Fruit fly (Drosophila melanogaster) whole organism, embryonic: ENCODE results near the gene CG31075.

Source experiments
- Abd-B ChIP-seq: fragments of 200-800 bp; sonication (Bioruptor generic); optimal IDR thresholded peaks from 2 replicates; lab custom pipeline; 2018; ENCODE audit warnings: missing biosample characterization, mild to moderate bottlenecking, missing genetic modification characterization, moderate library complexity
- Atf-2 ChIP-seq: fragments of 200-800 bp; sonication (Bioruptor generic); optimal IDR thresholded peaks from 2 replicates; lab custom pipeline; 2016; ENCODE audit warnings: missing biosample characterization, missing genetic modification characterization
- BEAF-32 ChIP-seq: fragments of 200-800 bp; sonication (Bioruptor generic); optimal IDR thresholded peaks from 3 replicates; lab custom pipeline; 2017; ENCODE audit warnings: missing biosample characterization, missing genetic modification characterization, mild to moderate bottlenecking, moderate library complexity, missing genetic modification reagents
- CG10267 ChIP-seq: fragments of 200-800 bp; sonication (Bioruptor generic); optimal IDR thresholded peaks from 2 replicates; lab custom pipeline; 2018; ENCODE audit warnings: missing biosample characterization, mild to moderate bottlenecking, missing genetic modification characterization, moderate library complexity
- CG10654 ChIP-seq: fragments of 200-800 bp; sonication (Bioruptor generic); optimal IDR thresholded peaks from 2 replicates; lab custom pipeline; 2016; ENCODE audit warnings: missing biosample characterization, missing genetic modification characterization
- CG12155 ChIP-seq: fragments of 200-800 bp; sonication (Bioruptor generic); optimal IDR thresholded peaks from 3 replicates; lab custom pipeline; 2016; ENCODE audit warnings: missing biosample characterization, missing genetic modification characterization
- CG12744 ChIP-seq: fragments of 200-800 bp; sonication (Bioruptor generic); optimal IDR thresholded peaks from 2 replicates; lab custom pipeline; 2016; ENCODE audit warnings: missing biosample characterization, missing genetic modification characterization
- CG13296 ChIP-seq: fragments of 200-800 bp; sonication (Bioruptor generic); optimal IDR thresholded peaks from 3 replicates; lab custom pipeline; 2018; ENCODE audit warnings: missing biosample characterization, mild to moderate bottlenecking, missing genetic modification characterization
- CG14710 ChIP-seq: fragments of 200-800 bp; sonication (Bioruptor generic); optimal IDR thresholded peaks from 3 replicates; lab custom pipeline; 2019; ENCODE audit warnings: missing biosample characterization, mild to moderate bottlenecking, missing genetic modification characterization, moderate library complexity
- CG15269 ChIP-seq: fragments of 200-800 bp; sonication (Bioruptor generic); optimal IDR thresholded peaks from 2 replicates; lab custom pipeline; 2018; ENCODE audit warnings: missing biosample characterization, mild to moderate bottlenecking, missing genetic modification characterization, moderate library complexity
- CG17802 ChIP-seq: fragments of 200-800 bp; sonication (Bioruptor generic); optimal IDR thresholded peaks from 2 replicates; lab custom pipeline; 2018; ENCODE audit warnings: missing biosample characterization, mild to moderate bottlenecking, missing genetic modification characterization, moderate library complexity
- CG18476 ChIP-seq: fragments of 200-800 bp; sonication (Bioruptor generic); optimal IDR thresholded peaks from 2 replicates; lab custom pipeline; 2016; ENCODE audit warnings: missing biosample characterization, mild to moderate bottlenecking, missing genetic modification characterization
- CG2129 ChIP-seq: fragments of 200-800 bp; sonication (Bioruptor generic); IDR thresholded peaks from 2 replicates; pipeline ENCODE4 v1.3.6; 2022; ENCODE audit warnings: missing biosample characterization, missing genetic modification characterization; ENCODE audit not compliant: partially characterized antibody
- CG31365 ChIP-seq: fragments of 200-800 bp; sonication (Bioruptor generic); optimal IDR thresholded peaks from 2 replicates; lab custom pipeline; 2018; ENCODE audit warnings: missing biosample characterization, mild to moderate bottlenecking, missing genetic modification characterization
- CG32767 ChIP-seq: fragments of 200-800 bp; sonication (Bioruptor generic); IDR thresholded peaks from 2 replicates; pipeline ENCODE4 v1.3.6; 2022; ENCODE audit warnings: missing biosample characterization, missing genetic modification characterization
- CG4424 ChIP-seq: fragments of 200-800 bp; sonication (Bioruptor generic); optimal IDR thresholded peaks from 3 replicates; lab custom pipeline; 2016; ENCODE audit warnings: missing biosample characterization, missing genetic modification characterization
- CG4707 ChIP-seq: fragments of 200-800 bp; sonication (Bioruptor generic); optimal IDR thresholded peaks from 2 replicates; lab custom pipeline; 2018; ENCODE audit warnings: missing biosample characterization, mild to moderate bottlenecking, missing genetic modification characterization, moderate library complexity
- CG5180 ChIP-seq: fragments of 200-800 bp; sonication (Bioruptor generic); optimal IDR thresholded peaks from 3 replicates; lab custom pipeline; 2017; ENCODE audit warnings: missing biosample characterization, missing genetic modification characterization, mild to moderate bottlenecking, moderate library complexity, missing genetic modification reagents
- CG8089 ChIP-seq: fragments of 200-800 bp; sonication (Bioruptor generic); optimal IDR thresholded peaks from 3 replicates; lab custom pipeline; 2016; ENCODE audit warnings: missing biosample characterization, missing genetic modification characterization
- CG9215 ChIP-seq: fragments of 200-800 bp; sonication (Bioruptor generic); IDR thresholded peaks from 2 replicates; pipeline ENCODE4 v1.3.6; 2022; ENCODE audit warnings: missing biosample characterization, missing genetic modification characterization
- Chrac-16 ChIP-seq: fragments of 200-800 bp; sonication (Bioruptor generic); optimal IDR thresholded peaks from 3 replicates; lab custom pipeline; 2016; ENCODE audit warnings: missing biosample characterization, missing genetic modification characterization
- Eip74EF ChIP-seq, 2 experiments: fragments of 200-800 bp in 1 of 2; fragments of >200 bp in 1 of 2; sonication (Bioruptor generic) in 1 of 2; optimal IDR thresholded peaks; 2 replicates each; lab custom pipeline; 2017 to 2019; ENCODE audit warnings: missing biosample characterization in 2 of 2, missing genetic modification characterization in 2 of 2, mild to moderate bottlenecking in 1 of 2, moderate library complexity in 1 of 2
- Hand ChIP-seq: fragments of 200-800 bp; sonication (Bioruptor generic); optimal IDR thresholded peaks from 2 replicates; lab custom pipeline; 2017; ENCODE audit warnings: mild to moderate bottlenecking, missing biosample characterization, missing genetic modification reagents, missing genetic modification characterization
- HmgZ ChIP-seq: fragments of 200-800 bp; sonication (Bioruptor generic); optimal IDR thresholded peaks from 2 replicates; lab custom pipeline; 2018; ENCODE audit warnings: missing biosample characterization, mild to moderate bottlenecking, missing genetic modification characterization
- Hmr ChIP-seq: fragments of 200-800 bp; sonication (Bioruptor generic); optimal IDR thresholded peaks from 3 replicates; lab custom pipeline; 2017; ENCODE audit warnings: mild to moderate bottlenecking, missing biosample characterization, missing genetic modification reagents, missing genetic modification characterization
- NK7.1 ChIP-seq: fragments of 200-800 bp; sonication (Bioruptor generic); optimal IDR thresholded peaks from 3 replicates; lab custom pipeline; 2016; ENCODE audit warnings: missing biosample characterization, missing genetic modification characterization
- Sry-δ ChIP-seq: fragments of 200-800 bp; sonication (Bioruptor generic); optimal IDR thresholded peaks from 2 replicates; lab custom pipeline; 2016; ENCODE audit warnings: missing biosample characterization, missing genetic modification characterization
- crc ChIP-seq: fragments of 200-800 bp; sonication (Bioruptor generic); optimal IDR thresholded peaks from 2 replicates; lab custom pipeline; 2016; ENCODE audit warnings: missing biosample characterization, missing genetic modification characterization
- crp ChIP-seq, 2 experiments: fragments of 200-800 bp; sonication (Bioruptor generic); optimal IDR thresholded peaks; 2 replicates in 1 of 2; 3 replicates in 1 of 2; lab custom pipeline; 2017; ENCODE audit warnings: missing biosample characterization in 2 of 2, missing genetic modification characterization in 2 of 2, mild to moderate bottlenecking in 1 of 2, moderate library complexity in 1 of 2
- dan ChIP-seq: fragments of 200-800 bp; sonication (Bioruptor generic); IDR thresholded peaks from 2 replicates; pipeline ENCODE4 v1.3.6; 2022; ENCODE audit warnings: missing biosample characterization, missing genetic modification characterization
- dimm ChIP-seq: fragments of 200-800 bp; sonication (Bioruptor generic); IDR thresholded peaks from 2 replicates; pipeline ENCODE4 v1.3.6; 2022; ENCODE audit warnings: missing biosample characterization, missing genetic modification characterization
- dmrt11E ChIP-seq: fragments of 200-800 bp; sonication (Bioruptor generic); optimal IDR thresholded peaks from 3 replicates; lab custom pipeline; 2018; ENCODE audit warnings: missing biosample characterization, mild to moderate bottlenecking, missing genetic modification characterization, moderate library complexity
- dysf ChIP-seq: fragments of 200-800 bp; sonication (Bioruptor generic); IDR thresholded peaks from 3 replicates; pipeline ENCODE4 v1.3.6; 2022; ENCODE audit warnings: missing biosample characterization, missing genetic modification characterization
- ftz-f1 ChIP-seq: fragments of 200-800 bp; sonication (Bioruptor generic); optimal IDR thresholded peaks from 2 replicates; lab custom pipeline; 2016; ENCODE audit warnings: missing biosample characterization, missing genetic modification characterization
- hth ChIP-seq: fragments of >200 bp; optimal IDR thresholded peaks from 2 replicates; lab custom pipeline; 2017; ENCODE audit warnings: inconsistent platforms
- inv ChIP-seq: fragments of 200-800 bp; sonication (Bioruptor generic); IDR thresholded peaks from 2 replicates; pipeline ENCODE4 v1.3.6; 2022; ENCODE audit warnings: missing biosample characterization, missing genetic modification characterization; ENCODE audit not compliant: partially characterized antibody
- kah ChIP-seq: fragments of 200-800 bp; sonication (Bioruptor generic); optimal IDR thresholded peaks from 2 replicates; lab custom pipeline; 2018; ENCODE audit warnings: missing biosample characterization, mild to moderate bottlenecking, missing genetic modification characterization
- lmd ChIP-seq: fragments of 200-800 bp; sonication (Bioruptor generic); IDR thresholded peaks from 2 replicates; pipeline ENCODE4 v1.3.6; 2022; ENCODE audit warnings: missing biosample characterization, missing genetic modification characterization
- lola ChIP-seq, 3 experiments: fragments of >200 bp in 2 of 3; fragments of 200-800 bp in 1 of 3; sonication (Bioruptor generic) in 1 of 3; optimal IDR thresholded peaks; 2 replicates each; lab custom pipeline; 2017 to 2019; ENCODE audit warnings: missing biosample characterization in 3 of 3, missing genetic modification characterization in 3 of 3, mild to moderate bottlenecking in 1 of 3, moderate library complexity in 1 of 3
- mld ChIP-seq: fragments of 200-800 bp; sonication (Bioruptor generic); IDR thresholded peaks from 3 replicates; pipeline ENCODE4 v1.3.6; 2022; ENCODE audit warnings: missing biosample characterization, missing genetic modification characterization; ENCODE audit not compliant: partially characterized antibody
- org-1 ChIP-seq: fragments of 200-800 bp; sonication (Bioruptor generic); optimal IDR thresholded peaks from 2 replicates; lab custom pipeline; 2017; ENCODE audit warnings: missing biosample characterization, missing genetic modification characterization
- otp ChIP-seq: fragments of 200-800 bp; sonication (Bioruptor generic); IDR thresholded peaks from 3 replicates; pipeline ENCODE4, ENCODE4 v1.3.6; 2022; ENCODE audit warnings: missing biosample characterization, missing genetic modification characterization
- salm ChIP-seq: fragments of 200-800 bp; sonication (Bioruptor generic); optimal IDR thresholded peaks from 2 replicates; lab custom pipeline; 2018; ENCODE audit warnings: missing biosample characterization, mild to moderate bottlenecking, missing genetic modification characterization
- shn ChIP-seq: fragments of 200-800 bp; sonication (Bioruptor generic); optimal IDR thresholded peaks from 3 replicates; lab custom pipeline; 2016; ENCODE audit warnings: missing biosample characterization, missing genetic modification characterization
- sr ChIP-seq: fragments of 200-800 bp; sonication (Bioruptor generic); IDR thresholded peaks from 3 replicates; pipeline ENCODE4 v1.3.6; 2022; ENCODE audit warnings: missing biosample characterization, missing genetic modification characterization
- ssp ChIP-seq: fragments of 200-800 bp; sonication (Bioruptor generic); IDR thresholded peaks from 2 replicates; pipeline ENCODE4 v1.3.6; 2022; ENCODE audit warnings: missing biosample characterization, missing genetic modification characterization
- stwl ChIP-seq: fragments of 200-800 bp; sonication (Bioruptor generic); optimal IDR thresholded peaks from 3 replicates; lab custom pipeline; 2018; ENCODE audit warnings: missing biosample characterization, mild to moderate bottlenecking, missing genetic modification characterization, moderate library complexity
- sug ChIP-seq: fragments of 200-800 bp; optimal IDR thresholded peaks from 2 replicates; lab custom pipeline; 2019; ENCODE audit warnings: missing biosample characterization, mild to moderate bottlenecking, missing genetic modification characterization, moderate library complexity
- vfl ChIP-seq: fragments of 200-800 bp; sonication (Bioruptor generic); optimal IDR thresholded peaks from 2 replicates; lab custom pipeline; 2016; ENCODE audit warnings: missing biosample characterization, missing genetic modification characterization
- zfh1 ChIP-seq: fragments of 200-800 bp; sonication (Bioruptor generic); IDR thresholded peaks from 3 replicates; pipeline ENCODE4 v1.3.6; 2022; ENCODE audit warnings: missing biosample characterization, missing genetic modification characterization
- zfh2 ChIP-seq: fragments of 200-800 bp; sonication (Bioruptor generic); optimal IDR thresholded peaks from 2 replicates; lab custom pipeline; 2016; ENCODE audit warnings: missing biosample characterization, missing genetic modification characterization

CG31075 gene

DNA sequence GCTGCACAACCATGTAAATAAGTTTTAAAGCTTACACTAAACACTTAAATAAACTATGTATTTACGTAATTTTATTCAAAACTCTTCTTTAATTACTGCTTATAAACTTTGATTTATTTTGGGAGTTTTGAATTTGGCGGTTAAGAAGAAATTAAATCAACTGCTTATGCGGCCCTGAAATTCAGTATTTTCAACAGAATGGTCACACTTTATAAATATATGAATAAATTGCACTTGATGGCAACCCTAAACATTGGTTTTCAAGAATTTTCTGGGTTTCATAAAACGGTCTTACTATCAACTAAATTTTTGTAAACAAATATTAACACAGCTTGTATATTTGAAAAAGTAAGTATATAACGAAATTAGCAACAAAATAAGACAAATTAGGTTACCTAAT is 43.1 kb downstream of the CG31075 start, which contains the start of gene CG14252 (continued):
- TF ChIP-seq CG4707 (GFP tag; lab: Kevin White, UChicago) (no peak), CG18476 (GFP tag; lab: Kevin White, UChicago) (no peak), dysf (GFP tag; lab: Robert Waterston, UW) (no peak), ssp (GFP tag; lab: Robert Waterston, UW) (0 out of 2 replicates have a peak, but pooled peaks have one; percentile 6), CG12155 (GFP tag; lab: Kevin White, UChicago) (no peak), inv (GFP tag; lab: Robert Waterston, UW) (no peak), zfh1 (GFP tag; lab: Robert Waterston, UW) (no peak), Abd-B (GFP tag; lab: Kevin White, UChicago) (no peak), CG9215 (GFP tag; lab: Robert Waterston, UW) (no peak), stwl (tag; lab: Kevin White, UChicago) (peak; percentile 97), sug (tag; lab: Kevin White, UChicago) (peak; percentile 27), CG4424 (GFP tag; lab: Kevin White, UChicago) (peak; percentile 5), CG12744 (GFP tag; lab: Kevin White, UChicago) (no peak), HmgZ (peak; percentile 48), hth (lab: Kevin White, UChicago) (no peak), ftz-f1 (GFP tag; lab: Kevin White, UChicago) (peak; percentile 4), CG2129 (GFP tag; lab: Robert Waterston, UW) (no peak), Atf-2 (GFP tag; lab: Kevin White, UChicago) (no peak), shn (GFP tag; lab: Kevin White, UChicago) (no peak), Eip74EF (GFP tag; optimal IDR thresholded peaks at IDR 0.05; lab: Kevin White, UChicago) (peak in 1 of 2 experiments; percentile 25), CG10654 (GFP tag; lab: Kevin White, UChicago) (peak; percentile 2), kah (GFP tag; lab: Kevin White, UChicago) (no peak), dan (GFP tag; lab: Robert Waterston, UW) (no peak), Hmr (GFP tag; lab: Kevin White, UChicago) (no peak), dmrt11E (tag; lab: Kevin White, UChicago) (no peak), CG14710 (tag; lab: Kevin White, UChicago) (peak; percentile 75), Hand (GFP tag; lab: Kevin White, UChicago) (no peak), otp (no peak), crc (GFP tag; lab: Kevin White, UChicago) (no peak), CG31365 (no peak), org-1 (GFP tag; lab: Kevin White, UChicago) (no peak), dimm (GFP tag; lab: Robert Waterston, UW) (no peak), lola (GFP tag; optimal IDR thresholded peaks at IDR 0.05; lab: Kevin White, UChicago) (no peak), CG10267 (tag; lab: Kevin White, UChicago) (peak; percentile 57), CG17802 (no peak), Sry-δ (GFP tag; lab: Kevin White, UChicago) (peak; percentile 39), Chrac-16 (GFP tag; lab: Kevin White, UChicago) (no peak), CG13296 (GFP tag; lab: Kevin White, UChicago) (no peak), crp (GFP tag; optimal IDR thresholded peaks at IDR 0.05; lab: Kevin White, UChicago) (no peak), lmd (GFP tag; lab: Robert Waterston, UW) (no peak), salm (tag; lab: Kevin White, UChicago) (no peak), NK7.1 (GFP tag; lab: Kevin White, UChicago) (no peak), sr (no peak), CG15269 (tag; lab: Kevin White, UChicago) (no peak), mld (no peak), vfl (GFP tag; lab: Kevin White, UChicago) (no peak), CG32767 (GFP tag; lab: Robert Waterston, UW) (no peak), CG8089 (no peak), BEAF-32 (GFP tag; lab: Kevin White, UChicago) (peak; percentile 40), CG5180 (no peak), zfh2 (no peak)
